Worm (Caenorhabditis elegans): ENCODE measurements around the gene C13A10.2.

Gene C13A10.2

ce11 chrII:1315245-1315644 is 42.6 kb downstream of the C13A10.2 start (continued):
- TF ChIP-seq madf-6 (GFP tag; IDR thresholded peaks at IDR 0.05), result no peak
- no peak for TF ChIP-seq F10E7.11 (tag; optimal IDR thresholded peaks at IDR 0.05)
- no peak for TF ChIP-seq sptf-2 (GFP tag; optimal IDR thresholded peaks at IDR 0.05)
- no peak for TF ChIP-seq Y56A3A.18 (GFP tag; IDR thresholded peaks at IDR 0.05)
- no peak for TF ChIP-seq dpl-1 (GFP tag; optimal IDR thresholded peaks at IDR 0.05)
- TF ChIP-seq lin-40 (tag; optimal IDR thresholded peaks at IDR 0.05), result peak; percentile 43
- TF ChIP-seq pbrm-1 (GFP tag; IDR thresholded peaks at IDR 0.05), result no peak
- TF ChIP-seq egl-44 (GFP tag; IDR thresholded peaks at IDR 0.05), result no peak
- TF ChIP-seq mcd-1 (GFP tag; IDR thresholded peaks at IDR 0.05), result no peak
- no peak for TF ChIP-seq ceh-79 (tag; optimal IDR thresholded peaks at IDR 0.05)
- no peak for TF ChIP-seq ekl-4 (GFP tag; IDR thresholded peaks at IDR 0.05)
- TF ChIP-seq Y53F4B.3 (GFP tag; IDR thresholded peaks at IDR 0.05), result no peak
- no peak for TF ChIP-seq mel-28 (tag; optimal IDR thresholded peaks at IDR 0.05; ENCODE audit: borderline replicate concordance)
- no peak for TF ChIP-seq chd-7 (tag; optimal IDR thresholded peaks at IDR 0.05)
- TF ChIP-seq lsy-27 (tag; optimal IDR thresholded peaks at IDR 0.05; ENCODE audit: borderline replicate concordance, insufficient read depth), result no peak
- no peak for TF ChIP-seq somi-1 (GFP tag; optimal IDR thresholded peaks at IDR 0.05)

ce11 chrII:1309892-1310516 is 47.8 kb downstream of the C13A10.2 start, which contains the start of the genes alh-6 and fcho-1:
alh-6 (minus strand) TSS chrII:1310133.
fcho-1 (plus strand) TSS chrII:1310515.
- TF ChIP-seq Y67H2A.10 (GFP tag; conservative IDR thresholded peaks at IDR 0.05) (no peak), dpl-1 (GFP tag; optimal IDR thresholded peaks at IDR 0.05) (no peak), lsy-27 (tag; optimal IDR thresholded peaks at IDR 0.05; ENCODE audit: borderline replicate concordance, insufficient read depth) (no peak), hrde-1 (tag; optimal IDR thresholded peaks at IDR 0.05; ENCODE audit: borderline replicate concordance) (no peak), tbp1 (GFP tag; optimal IDR thresholded peaks at IDR 0.05) (no peak), zim-3 (tag; optimal IDR thresholded peaks at IDR 0.05) (no peak), T26A5.8 (tag; optimal IDR thresholded peaks at IDR 0.05) (no peak), F49E8.2 (tag; optimal IDR thresholded peaks at IDR 0.05; ENCODE audit: insufficient read depth) (peak; percentile 25), nfya-1 (tag; optimal IDR thresholded peaks at IDR 0.05; ENCODE audit: borderline replicate concordance, insufficient read depth) (no peak), B0261.1 (tag; optimal IDR thresholded peaks at IDR 0.05) (no peak), efl-1 (GFP tag; optimal IDR thresholded peaks at IDR 0.05) (peak; percentile 7), lin-54 (GFP tag; optimal IDR thresholded peaks at IDR 0.05) (peak; percentile 36), hlh-26 (GFP tag; conservative IDR thresholded peaks at IDR 0.05) (no peak), hmg-20 (GFP tag; IDR thresholded peaks at IDR 0.05) (no peak), pha-4 (tag; optimal IDR thresholded peaks at IDR 0.05) (no peak), Y53G8AR.9 (GFP tag; conservative IDR thresholded peaks at IDR 0.05) (no peak), ceh-40 (GFP tag; IDR thresholded peaks at IDR 0.05) (no peak), F37B4.10 (GFP tag; IDR thresholded peaks at IDR 0.05) (no peak), let-607 (tag; optimal IDR thresholded peaks at IDR 0.05) (no peak), xnd-1 (tag; optimal IDR thresholded peaks at IDR 0.05) (peak; percentile 66), B0019.2 (GFP tag; conservative IDR thresholded peaks at IDR 0.05) (no peak), mcd-1 (GFP tag; IDR thresholded peaks at IDR 0.05) (peak; percentile 55), attf-5 (GFP tag; optimal IDR thresholded peaks at IDR 0.05) (no peak), F23B12.7 (tag; optimal IDR thresholded peaks at IDR 0.05; ENCODE audit: insufficient read depth) (no peak), lin-26 (GFP tag; IDR thresholded peaks at IDR 0.05) (no peak), Y56A3A.18 (GFP tag; IDR thresholded peaks at IDR 0.05) (no peak), ztf-28 (GFP tag; IDR thresholded peaks at IDR 0.05) (no peak), D2030.7 (GFP tag; IDR thresholded peaks at IDR 0.05) (peak; percentile 46), cebp-1 (GFP tag; IDR thresholded peaks at IDR 0.05) (no peak), cebp-1 (tag; optimal IDR thresholded peaks at IDR 0.05) (peak; percentile 2), repo-1 (tag; optimal IDR thresholded peaks at IDR 0.05) (no peak), dox-1 (GFP tag; IDR thresholded peaks at IDR 0.05) (peak; percentile 38; the same call in 1 of the 2 replicates), dpff-1 (tag; optimal IDR thresholded peaks at IDR 0.05) (no peak), madf-6 (GFP tag; IDR thresholded peaks at IDR 0.05) (peak; percentile 74), hmg-1.2 (GFP tag; IDR thresholded peaks at IDR 0.05) (peak; percentile 8; the same call in 1 of the 2 replicates)
